Fruit fly (Drosophila melanogaster) whole organism, pupa: ENCODE data around the gene PAN3.

Experiments
- CG10348 ChIP-seq: fragments of 200-800 bp; sonication (Bioruptor generic); IDR thresholded peaks from 2 replicates; pipeline ENCODE4 v1.3.6; 2022; ENCODE audit warnings: missing biosample characterization, missing genetic modification characterization
- CG12605 ChIP-seq: fragments of 200-800 bp; sonication (Bioruptor generic); IDR thresholded peaks from 2 replicates; pipeline ENCODE4 v1.3.6; 2022; ENCODE audit warnings: missing biosample characterization, missing genetic modification characterization
- CG13204 ChIP-seq: fragments of 200-800 bp; sonication (Bioruptor generic); optimal IDR thresholded peaks from 2 replicates; lab custom pipeline; 2018; ENCODE audit warnings: missing biosample characterization, mild to moderate bottlenecking, missing genetic modification characterization, moderate library complexity
- CG14655 ChIP-seq: fragments of 200-800 bp; sonication (Bioruptor generic); optimal IDR thresholded peaks from 3 replicates; lab custom pipeline; 2017; ENCODE audit warnings: mild to moderate bottlenecking, missing biosample characterization, missing genetic modification reagents, missing genetic modification characterization
- CG15710 ChIP-seq: fragments of 200-800 bp; sonication (Bioruptor generic); optimal IDR thresholded peaks from 2 replicates; lab custom pipeline; 2018; ENCODE audit warnings: missing biosample characterization, mild to moderate bottlenecking, missing genetic modification characterization, moderate library complexity
- CG17806 ChIP-seq: fragments of 200-800 bp; sonication (Bioruptor generic); optimal IDR thresholded peaks from 2 replicates; lab custom pipeline; 2018; ENCODE audit warnings: missing biosample characterization, mild to moderate bottlenecking, missing genetic modification characterization, moderate library complexity
- CG32121 ChIP-seq: fragments of 200-800 bp; sonication (Bioruptor generic); IDR thresholded peaks from 2 replicates; pipeline ENCODE4 v1.3.6; 2022; ENCODE audit warnings: missing biosample characterization, missing genetic modification characterization
- CG34367 ChIP-seq: fragments of 200-800 bp; sonication (Bioruptor generic); optimal IDR thresholded peaks from 2 replicates; lab custom pipeline; 2018; ENCODE audit warnings: missing biosample characterization, mild to moderate bottlenecking, missing genetic modification characterization
- CG4496 ChIP-seq: fragments of 200-800 bp; sonication (Bioruptor generic); IDR thresholded peaks from 3 replicates; pipeline ENCODE4 v1.3.6; 2022; ENCODE audit warnings: missing biosample characterization, missing genetic modification characterization
- CG8159 ChIP-seq: fragments of 200-800 bp; sonication (Bioruptor generic); optimal IDR thresholded peaks from 3 replicates; lab custom pipeline; 2018; ENCODE audit warnings: missing biosample characterization, mild to moderate bottlenecking, missing genetic modification characterization, moderate library complexity
- CG8301 ChIP-seq: fragments of 200-800 bp; sonication (Bioruptor generic); optimal IDR thresholded peaks from 2 replicates; lab custom pipeline; 2018; ENCODE audit warnings: missing biosample characterization, mild to moderate bottlenecking, missing genetic modification characterization
- CG9948 ChIP-seq: fragments of 200-800 bp; sonication (Bioruptor generic); optimal IDR thresholded peaks from 2 replicates; lab custom pipeline; 2018; ENCODE audit warnings: missing biosample characterization, mild to moderate bottlenecking, missing genetic modification characterization, moderate library complexity
- D1 ChIP-seq: fragments of 200-800 bp; sonication (Bioruptor generic); optimal IDR thresholded peaks from 2 replicates; lab custom pipeline; 2018; ENCODE audit warnings: missing biosample characterization, mild to moderate bottlenecking, missing genetic modification characterization, moderate library complexity
- EcR ChIP-seq: fragments of 200-800 bp; sonication (Bioruptor generic); optimal IDR thresholded peaks from 3 replicates; lab custom pipeline; 2019; ENCODE audit warnings: missing biosample characterization, missing genetic modification characterization, mild to moderate bottlenecking, moderate library complexity, missing genetic modification reagents
- Ets98B ChIP-seq: fragments of 200-800 bp; sonication (Bioruptor generic); IDR thresholded peaks from 2 replicates; pipeline ENCODE4 v1.3.6; 2022; ENCODE audit warnings: missing biosample characterization, missing genetic modification characterization
- Pif1A ChIP-seq: fragments of 200-800 bp; sonication (Bioruptor generic); optimal IDR thresholded peaks from 3 replicates; lab custom pipeline; 2016; ENCODE audit warnings: missing biosample characterization, missing genetic modification characterization
- Pif1B ChIP-seq: fragments of 200-800 bp; sonication (Bioruptor generic); optimal IDR thresholded peaks from 3 replicates; lab custom pipeline; 2016; ENCODE audit warnings: missing biosample characterization, missing genetic modification characterization
- Snoo ChIP-seq: fragments of 200-800 bp; sonication (Bioruptor generic); optimal IDR thresholded peaks from 3 replicates; lab custom pipeline; 2017; ENCODE audit warnings: missing biosample characterization, mild to moderate bottlenecking, missing genetic modification characterization, inconsistent platforms
- fd96Ca ChIP-seq: fragments of 200-800 bp; sonication (Bioruptor generic); IDR thresholded peaks from 3 replicates; pipeline ENCODE4 v1.3.6; 2022; ENCODE audit warnings: missing biosample characterization, missing genetic modification characterization
- gl ChIP-seq: fragments of 200-800 bp; sonication (Bioruptor generic); optimal IDR thresholded peaks from 2 replicates; lab custom pipeline; 2018; ENCODE audit warnings: missing biosample characterization, mild to moderate bottlenecking, missing genetic modification characterization
- rn ChIP-seq: fragments of 200-800 bp; sonication (Bioruptor generic); IDR thresholded peaks from 2 replicates; pipeline ENCODE4 v1.3.6; 2022; ENCODE audit warnings: missing biosample characterization, missing genetic modification characterization

The PAN3 gene

dm6 chr3L:3089012-3089411 is 18.1 kb downstream of the PAN3 start:
- TF ChIP-seq fd96Ca (GFP tag; lab: Robert Waterston, UW) (no peak), Pif1B (GFP tag; lab: Kevin White, UChicago) (no peak), Ets98B (no peak), Pif1A (GFP tag; lab: Kevin White, UChicago) (no peak), CG13204 (GFP tag; lab: Kevin White, UChicago) (no peak), CG10348 (GFP tag; lab: Robert Waterston, UW) (no peak), CG8159 (tag; lab: Kevin White, UChicago) (no peak), EcR (no peak), CG4496 (GFP tag; lab: Robert Waterston, UW) (no peak), rn (GFP tag; lab: Robert Waterston, UW) (no peak), CG32121 (GFP tag; lab: Robert Waterston, UW) (no peak)
- TF ChIP-seq, all 21 proteins: peak for 0

dm6 chr3L:3090581-3091345 is 19.8 kb downstream of the PAN3 start:
- no peak for TF ChIP-seq CG15710 (tag; lab: Kevin White, UChicago)
- TF ChIP-seq CG32121 (GFP tag; lab: Robert Waterston, UW) = 0 out of 2 replicates have a peak, but pooled peaks have one; percentile 25
- no peak; the same call in 2 of the 3 replicates for TF ChIP-seq fd96Ca (GFP tag; lab: Robert Waterston, UW)
- no peak for TF ChIP-seq Pif1A (GFP tag; lab: Kevin White, UChicago)
- TF ChIP-seq CG12605 = peak; percentile 17; the same call in 1 of the 2 replicates
- TF ChIP-seq EcR = peak; percentile 6
- TF ChIP-seq Ets98B = peak; percentile 19; the same call in 1 of the 2 replicates

- TF ChIP-seq Ets98B (peak; percentile 10; the same call in 1 of the 2 replicates), CG10348 (GFP tag; lab: Robert Waterston, UW) (no peak), CG12605 (peak; percentile 20), fd96Ca (GFP tag; lab: Robert Waterston, UW) (no peak)
- TF ChIP-seq, all 21 proteins: peak for 2
Measured at dm6 chr3L:3095590-3095989, 24.7 kb downstream of the PAN3 start.

dm6 chr3L:3096073-3096725 is 25.3 kb downstream of the PAN3 start:
- peak; percentile 49 for TF ChIP-seq CG8159 (tag; lab: Kevin White, UChicago)
- TF ChIP-seq EcR = no peak
- TF ChIP-seq CG32121 (GFP tag; lab: Robert Waterston, UW) = peak; percentile 26; the same call in 1 of the 2 replicates
- TF ChIP-seq CG12605 = 0 out of 2 replicates have a peak, but pooled peaks have one; percentile 9
- no peak for TF ChIP-seq D1 (tag; lab: Kevin White, UChicago)
- peak; percentile 55 for TF ChIP-seq CG8301 (tag; lab: Kevin White, UChicago)
- TF ChIP-seq Pif1B (GFP tag; lab: Kevin White, UChicago) = peak; percentile 20
- TF ChIP-seq CG4496 (GFP tag; lab: Robert Waterston, UW) = 0 out of 3 replicates have a peak, but pooled peaks have one; percentile 49
- peak; percentile 43 for TF ChIP-seq CG15710 (tag; lab: Kevin White, UChicago)

- no peak for TF ChIP-seq CG8159 (tag; lab: Kevin White, UChicago)
- TF ChIP-seq CG32121 (GFP tag; lab: Robert Waterston, UW) = no peak
- TF ChIP-seq Pif1B (GFP tag; lab: Kevin White, UChicago) = no peak
- TF ChIP-seq CG34367 = no peak
- TF ChIP-seq rn (GFP tag; lab: Robert Waterston, UW) = no peak
- no peak for TF ChIP-seq CG17806 (tag; lab: Kevin White, UChicago)
Measured at dm6 chr3L:3096726-3097597, 26.0 kb downstream of the PAN3 start.

DNA sequence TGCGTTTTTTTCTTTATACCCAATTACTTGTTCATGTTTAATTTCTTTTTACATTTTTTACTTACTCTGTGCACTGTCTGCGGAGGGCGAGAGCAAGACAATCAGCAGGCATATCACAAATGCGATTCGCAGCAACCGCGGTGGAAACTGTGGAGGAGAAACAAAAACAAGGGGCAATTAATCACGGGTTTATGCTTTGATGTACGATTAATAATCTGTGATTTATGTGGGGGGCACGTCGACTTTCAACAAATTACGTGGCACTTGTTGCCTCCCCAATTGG is 26.6 kb downstream of the PAN3 start:
- TF ChIP-seq CG32121 (GFP tag; lab: Robert Waterston, UW) (0 out of 2 replicates have a peak, but pooled peaks have one; percentile 20), CG10348 (GFP tag; lab: Robert Waterston, UW) (no peak), CG9948 (tag; lab: Kevin White, UChicago) (no peak)

DNA sequence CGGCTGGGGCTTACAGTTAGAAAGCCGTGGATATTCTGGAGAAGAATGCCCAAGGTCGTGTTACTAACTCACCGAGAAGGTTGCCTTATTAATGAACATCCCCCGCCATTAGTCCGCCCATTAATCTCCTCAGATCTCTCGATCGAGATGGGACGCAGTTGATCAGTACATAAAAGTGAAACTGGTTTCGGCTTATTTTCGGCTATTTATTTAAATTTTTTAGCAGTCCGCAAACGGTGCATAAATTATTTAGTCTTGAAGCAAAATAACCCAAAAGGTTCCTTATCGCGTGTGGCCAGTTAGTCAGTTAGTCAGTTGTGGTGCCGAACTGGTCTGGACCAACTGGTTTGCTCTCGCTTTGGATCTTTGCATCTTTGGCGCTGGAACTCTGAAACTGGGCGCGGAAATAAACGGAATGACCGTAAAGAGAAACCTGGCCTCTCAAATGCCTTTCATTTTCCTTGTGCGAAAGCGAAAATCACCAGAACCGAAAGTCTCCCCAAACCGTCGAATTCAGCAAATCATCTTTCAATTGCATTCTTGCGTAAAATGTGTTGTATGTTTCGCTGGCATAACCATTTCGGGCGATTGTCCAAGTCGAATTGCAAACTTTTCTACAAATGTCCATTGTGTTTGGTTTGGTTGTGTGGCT is 28.0 kb downstream of the PAN3 start:
- TF ChIP-seq CG14655 (GFP tag; lab: Kevin White, UChicago) (peak; percentile 9), Snoo (tag; lab: Kevin White, UChicago) (peak; percentile 40), EcR (no peak), CG8301 (tag; lab: Kevin White, UChicago) (peak; percentile 38), gl (tag; lab: Kevin White, UChicago) (no peak)
